Worm (Caenorhabditis elegans): Measurements from ENCODE around the gene twk-32.

DNA sequence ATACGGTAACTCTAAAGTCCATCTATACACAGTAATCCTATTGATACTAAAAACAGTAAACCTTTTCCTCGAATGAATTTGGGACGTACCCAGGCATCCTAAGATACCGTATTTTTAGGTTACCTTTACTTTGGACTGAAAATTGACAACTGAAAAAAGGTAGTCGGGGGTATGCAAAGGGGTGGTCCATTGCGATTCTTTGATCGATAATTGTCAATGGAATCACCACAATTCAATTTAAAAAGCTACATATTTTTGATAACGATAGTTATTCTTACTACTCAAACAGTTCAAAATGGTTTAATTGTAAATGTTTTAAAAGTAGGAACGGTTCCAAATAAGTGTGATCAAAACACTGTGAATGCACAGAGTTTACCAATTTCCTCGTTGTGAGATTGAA, 37.5 kb downstream of the twk-32 start, which contains the start of gene srx-129:
- no peak for TF ChIP-seq D1046.2 (GFP tag; IDR thresholded peaks at IDR 0.05)
- TF ChIP-seq mxl-2 (GFP tag; conservative IDR thresholded peaks at IDR 0.05) = no peak
- TF ChIP-seq nhr-77 (tag; optimal IDR thresholded peaks at IDR 0.05) = no peak
- TF ChIP-seq madf-9 (GFP tag; conservative IDR thresholded peaks at IDR 0.05) = no peak
- TF ChIP-seq lin-39 (tag; optimal IDR thresholded peaks at IDR 0.05) = no peak
- no peak for TF ChIP-seq unc-39 (tag; optimal IDR thresholded peaks at IDR 0.05)
- TF ChIP-seq lin-13 (GFP tag; optimal IDR thresholded peaks at IDR 0.05) = no peak
- TF ChIP-seq skn-1 (tag; optimal IDR thresholded peaks at IDR 0.05) = no peak
- TF ChIP-seq ztf-11 (tag; optimal IDR thresholded peaks at IDR 0.05) = no peak
